Worm (Caenorhabditis elegans): ENCODE measurements around the gene gcl-1.

ce11 chrIV:13450740-13451139, 38.0 kb upstream of the gcl-1 start:
- TF ChIP-seq elt-2 (tag; optimal IDR thresholded peaks at IDR 0.05), result no peak
- no peak for TF ChIP-seq nhr-12 (tag; optimal IDR thresholded peaks at IDR 0.05)
- no peak for TF ChIP-seq ceh-9 (tag; optimal IDR thresholded peaks at IDR 0.05)
- TF ChIP-seq unc-62 (GFP tag; optimal IDR thresholded peaks at IDR 0.05), result no peak
- no peak for TF ChIP-seq skn-1 (tag; optimal IDR thresholded peaks at IDR 0.05)
- TF ChIP-seq ztf-4 (tag; optimal IDR thresholded peaks at IDR 0.05), result no peak
- TF ChIP-seq snpc-4 (tag; optimal IDR thresholded peaks at IDR 0.05), result no peak
- TF ChIP-seq nhr-43 (tag; optimal IDR thresholded peaks at IDR 0.05; ENCODE audit: poor library complexity, severe bottlenecking), result no peak
- no peak for TF ChIP-seq jun-1 (tag; optimal IDR thresholded peaks at IDR 0.05)
- TF ChIP-seq ceh-82 (tag; optimal IDR thresholded peaks at IDR 0.05), result no peak
